Fruit fly (Drosophila melanogaster) Kc167 (cell line): Measurements from ENCODE around the gene nonC.

Source experiments
- Myc ChIP-seq: fragments of >200 bp; optimal IDR thresholded peaks from 2 replicates; lab custom pipeline; 2017; ENCODE audit warnings: missing external identifiers
- Sin3A ChIP-seq: fragments of >200 bp; optimal IDR thresholded peaks from 2 replicates; lab custom pipeline; 2018; ENCODE audit warnings: missing external identifiers
- h ChIP-seq: fragments of >200 bp; optimal IDR thresholded peaks from 3 replicates; lab custom pipeline; 2018; ENCODE audit warnings: missing external identifiers
- insv ChIP-seq: fragments of >200 bp; optimal IDR thresholded peaks from 3 replicates; lab custom pipeline; 2018; ENCODE audit warnings: missing external identifiers
- psq ChIP-seq: fragments of >200 bp; optimal IDR thresholded peaks from 2 replicates; lab custom pipeline; 2017; ENCODE audit warnings: missing external identifiers
- ttk ChIP-seq: sonication (Bioruptor generic); optimal IDR thresholded peaks from 2 replicates; lab custom pipeline; 2017; ENCODE audit warnings: missing external identifiers

The nonC gene

dm6 chrX:6867175-6868023 is 43.1 kb downstream of the nonC start, which contains the start of gene CG14434:
Gene CG14434 (minus strand): TSS chrX:6867194.
- no peak for TF ChIP-seq Sin3A (lab: Kevin White, UChicago)
- no peak for TF ChIP-seq insv (lab: Kevin White, UChicago)
- TF ChIP-seq psq (lab: Kevin White, UChicago): peak; percentile 89

- TF ChIP-seq insv (lab: Kevin White, UChicago): no peak
- TF ChIP-seq psq (lab: Kevin White, UChicago): peak; percentile 38
- no peak for TF ChIP-seq Myc (lab: Kevin White, UChicago)
Measured at dm6 chrX:6868024-6868628, 43.8 kb downstream of the nonC start.

DNA sequence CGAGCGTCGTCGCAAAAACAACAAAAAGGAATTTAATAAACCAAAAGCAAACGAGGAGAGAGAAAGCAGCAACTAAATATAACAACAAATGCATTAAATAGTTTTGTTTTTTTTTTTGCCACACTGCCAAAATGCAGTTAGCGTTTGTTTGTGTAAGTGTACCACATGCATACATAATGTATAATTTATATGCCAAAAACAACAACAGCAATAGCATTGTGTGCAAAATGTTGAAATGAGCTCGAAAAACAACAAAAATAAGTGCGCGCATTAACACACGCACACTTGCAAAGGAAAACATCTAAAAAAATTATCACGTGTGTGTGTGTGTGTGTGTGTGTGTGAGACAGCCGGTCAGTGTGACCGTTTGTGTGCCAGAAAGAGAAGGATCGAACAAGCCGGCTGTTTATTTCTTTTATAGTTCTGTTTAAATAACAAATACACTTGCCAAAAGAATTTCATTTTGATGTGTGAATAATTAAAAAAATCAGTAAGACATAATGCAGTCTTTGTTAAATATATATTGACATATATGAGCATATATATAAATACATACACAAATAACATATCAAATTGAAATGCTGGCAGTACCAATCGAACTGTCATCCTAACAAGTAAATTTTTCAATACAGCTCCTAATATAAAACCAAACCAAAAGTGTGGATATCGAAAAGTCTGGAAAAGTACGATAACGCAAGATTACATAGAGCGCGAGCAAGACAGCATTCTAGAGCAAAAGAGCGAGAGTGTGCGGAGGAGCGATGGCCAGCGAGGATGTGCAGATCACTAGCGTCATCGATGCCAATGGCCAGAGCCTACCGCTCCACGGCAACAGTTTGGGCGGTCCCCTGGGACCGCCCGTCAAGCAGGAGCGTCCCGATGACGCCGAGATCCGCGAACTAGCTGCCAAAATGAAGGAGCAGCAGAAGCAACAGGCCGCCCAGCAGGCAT is 44.6 kb downstream of the nonC start:
- TF ChIP-seq Myc (lab: Kevin White, UChicago) (no peak), ttk (lab: Kevin White, UChicago) (peak; percentile 95)

dm6 chrX:6869770-6870404 is 45.6 kb downstream of the nonC start:
- TF ChIP-seq ttk (lab: Kevin White, UChicago): peak; percentile 100
- no peak for TF ChIP-seq Sin3A (lab: Kevin White, UChicago)

DNA sequence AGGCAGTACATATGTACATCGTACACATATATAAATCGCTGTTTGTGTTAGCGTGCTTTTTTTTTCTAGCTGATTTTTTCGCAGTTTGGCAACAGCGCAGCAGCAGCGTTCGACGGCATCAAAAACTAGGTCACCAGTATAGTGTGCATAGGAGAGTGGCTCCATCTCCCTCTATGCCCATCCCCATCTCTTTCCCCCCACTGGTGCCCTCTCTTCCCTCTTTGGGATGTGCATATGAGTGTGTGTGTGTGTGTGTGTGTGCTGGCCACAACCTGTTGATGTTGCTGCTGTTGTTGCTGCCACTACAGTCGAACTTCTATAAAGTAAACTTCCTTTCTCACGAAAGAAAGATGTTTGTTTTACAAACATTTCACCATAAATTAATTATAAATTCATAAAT is 47.5 kb downstream of the nonC start:
- TF ChIP-seq h (lab: Kevin White, UChicago): no peak
- no peak for TF ChIP-seq Sin3A (lab: Kevin White, UChicago)
- TF ChIP-seq insv (lab: Kevin White, UChicago): no peak
- no peak for TF ChIP-seq ttk (lab: Kevin White, UChicago)
- no peak for TF ChIP-seq Myc (lab: Kevin White, UChicago)
- no peak for TF ChIP-seq psq (lab: Kevin White, UChicago)

- TF ChIP-seq Sin3A (lab: Kevin White, UChicago) (no peak), Myc (lab: Kevin White, UChicago) (no peak), psq (lab: Kevin White, UChicago) (no peak), h (lab: Kevin White, UChicago) (no peak), insv (lab: Kevin White, UChicago) (no peak), ttk (lab: Kevin White, UChicago) (no peak)
Measured at dm6 chrX:6874918-6875454, 50.7 kb downstream of the nonC start.

DNA sequence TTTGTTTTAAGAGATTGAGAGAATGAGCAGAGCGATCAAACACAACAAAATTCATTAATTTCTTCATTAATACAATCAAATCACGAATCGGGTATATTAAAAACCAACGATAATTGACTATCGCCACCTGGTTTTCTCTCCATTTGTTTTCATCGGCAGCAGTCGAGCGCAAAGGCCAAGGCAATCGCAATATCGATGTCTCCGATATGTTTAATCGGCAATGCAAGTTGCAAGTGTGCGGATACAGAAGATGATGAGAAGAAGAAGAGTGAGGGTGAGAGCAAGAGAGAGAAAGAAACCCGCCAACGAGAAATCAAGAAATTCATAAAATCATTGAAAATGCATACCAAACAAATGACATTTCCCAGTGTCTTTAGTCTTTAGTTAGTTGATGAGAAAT is 51.5 kb downstream of the nonC start:
- TF ChIP-seq Sin3A (lab: Kevin White, UChicago) (no peak), h (lab: Kevin White, UChicago) (no peak), psq (lab: Kevin White, UChicago) (no peak), insv (lab: Kevin White, UChicago) (no peak), ttk (lab: Kevin White, UChicago) (no peak)

dm6 chrX:6876343-6876742 is 52.0 kb downstream of the nonC start:
- no peak for TF ChIP-seq h (lab: Kevin White, UChicago)
- no peak for TF ChIP-seq Myc (lab: Kevin White, UChicago)
- no peak for TF ChIP-seq ttk (lab: Kevin White, UChicago)
- no peak for TF ChIP-seq insv (lab: Kevin White, UChicago)
- TF ChIP-seq Sin3A (lab: Kevin White, UChicago): no peak
- no peak for TF ChIP-seq psq (lab: Kevin White, UChicago)
